Fruit fly (Drosophila melanogaster) whole organism, embryonic: Measurements from ENCODE around the gene tth.

Experiments
- Atf3 ChIP-seq: fragments of 200-800 bp; sonication (Bioruptor generic); optimal IDR thresholded peaks from 3 replicates; lab custom pipeline; 2016; ENCODE audit warnings: missing biosample characterization, missing genetic modification characterization
- Bgb ChIP-seq: fragments of 200-800 bp; sonication (Bioruptor generic); IDR thresholded peaks from 2 replicates; pipeline ENCODE4 v1.3.6; 2022; ENCODE audit warnings: missing biosample characterization, missing genetic modification characterization; ENCODE audit not compliant: partially characterized antibody
- CG1024 ChIP-seq: fragments of 200-800 bp; sonication (Bioruptor generic); IDR thresholded peaks from 2 replicates; pipeline ENCODE4 v1.3.6; 2022; ENCODE audit warnings: missing biosample characterization, missing genetic modification characterization
- CG11093 ChIP-seq: fragments of 200-800 bp; sonication (Bioruptor generic); IDR thresholded peaks from 3 replicates; pipeline ENCODE4 v1.3.6; 2022; ENCODE audit warnings: missing biosample characterization, missing genetic modification characterization
- CG11456 ChIP-seq: fragments of 200-800 bp; sonication (Bioruptor generic); IDR thresholded peaks from 3 replicates; pipeline ENCODE4 v1.3.6; 2022; ENCODE audit warnings: missing biosample characterization, missing genetic modification characterization
- CG12744 ChIP-seq: fragments of 200-800 bp; sonication (Bioruptor generic); optimal IDR thresholded peaks from 2 replicates; lab custom pipeline; 2016; ENCODE audit warnings: missing biosample characterization, missing genetic modification characterization
- CG14667 ChIP-seq: fragments of 200-800 bp; sonication (Bioruptor generic); IDR thresholded peaks from 2 replicates; pipeline ENCODE4 v1.3.6; 2022; ENCODE audit warnings: missing biosample characterization, missing genetic modification characterization
- CG14710 ChIP-seq: fragments of 200-800 bp; sonication (Bioruptor generic); optimal IDR thresholded peaks from 3 replicates; lab custom pipeline; 2019; ENCODE audit warnings: missing biosample characterization, mild to moderate bottlenecking, missing genetic modification characterization, moderate library complexity
- CG15696 ChIP-seq: fragments of 200-800 bp; sonication (Bioruptor generic); optimal IDR thresholded peaks from 2 replicates; lab custom pipeline; 2019; ENCODE audit warnings: missing biosample characterization, mild to moderate bottlenecking, missing genetic modification characterization, moderate library complexity
- CG17328 ChIP-seq: fragments of 200-800 bp; sonication (Bioruptor generic); IDR thresholded peaks from 2 replicates; pipeline ENCODE4 v1.3.6; 2022; ENCODE audit warnings: missing biosample characterization, missing genetic modification characterization
- CG17802 ChIP-seq: fragments of 200-800 bp; sonication (Bioruptor generic); optimal IDR thresholded peaks from 2 replicates; lab custom pipeline; 2018; ENCODE audit warnings: missing biosample characterization, mild to moderate bottlenecking, missing genetic modification characterization, moderate library complexity
- CG18262 ChIP-seq: fragments of 200-800 bp; optimal IDR thresholded peaks from 3 replicates; lab custom pipeline; 2019; ENCODE audit warnings: missing biosample characterization, mild to moderate bottlenecking, missing genetic modification characterization, moderate library complexity
- CG18764 ChIP-seq: fragments of 200-800 bp; sonication (Bioruptor generic); optimal IDR thresholded peaks from 3 replicates; lab custom pipeline; 2016; ENCODE audit warnings: missing biosample characterization, missing genetic modification characterization
- CG2712 ChIP-seq: fragments of 200-800 bp; optimal IDR thresholded peaks from 3 replicates; lab custom pipeline; 2019; ENCODE audit warnings: missing biosample characterization, mild to moderate bottlenecking, missing genetic modification characterization, moderate library complexity
- CG3847 ChIP-seq: fragments of 200-800 bp; sonication (Bioruptor generic); IDR thresholded peaks from 2 replicates; pipeline ENCODE4 v1.3.6; 2022; ENCODE audit warnings: missing biosample characterization, missing genetic modification characterization
- CG3995 ChIP-seq: fragments of 200-800 bp; sonication (Bioruptor generic); optimal IDR thresholded peaks from 3 replicates; lab custom pipeline; 2016; ENCODE audit warnings: missing biosample characterization, missing genetic modification characterization
- CG4282 ChIP-seq: fragments of 200-800 bp; sonication (Bioruptor generic); optimal IDR thresholded peaks from 2 replicates; lab custom pipeline; 2016; ENCODE audit warnings: missing biosample characterization, missing genetic modification characterization
- CG4730 ChIP-seq: fragments of 200-800 bp; sonication (Bioruptor generic); IDR thresholded peaks from 2 replicates; pipeline ENCODE4 v1.3.6; 2022; ENCODE audit warnings: missing biosample characterization, missing genetic modification characterization
- CG6654 ChIP-seq: fragments of 200-800 bp; sonication (Bioruptor generic); optimal IDR thresholded peaks from 2 replicates; lab custom pipeline; 2017; ENCODE audit warnings: missing biosample characterization, mild to moderate bottlenecking, missing genetic modification characterization
- Dbx ChIP-seq: fragments of 200-800 bp; sonication (Bioruptor generic); IDR thresholded peaks from 3 replicates; pipeline ENCODE4 v1.3.6; 2022; ENCODE audit warnings: missing biosample characterization, missing genetic modification characterization
- Hmr ChIP-seq: fragments of 200-800 bp; sonication (Bioruptor generic); optimal IDR thresholded peaks from 3 replicates; lab custom pipeline; 2017; ENCODE audit warnings: mild to moderate bottlenecking, missing biosample characterization, missing genetic modification reagents, missing genetic modification characterization
- Mrtf ChIP-seq: fragments of 200-800 bp; sonication (Bioruptor generic); IDR thresholded peaks from 3 replicates; pipeline ENCODE4 v1.3.6; 2022; ENCODE audit warnings: missing biosample characterization, missing genetic modification characterization
- NC2α ChIP-seq: fragments of 200-800 bp; sonication (Bioruptor generic); optimal IDR thresholded peaks from 2 replicates; lab custom pipeline; 2016; ENCODE audit warnings: missing biosample characterization, missing genetic modification characterization
- Nf-YC ChIP-seq: fragments of 200-800 bp; optimal IDR thresholded peaks from 3 replicates; lab custom pipeline; 2019; ENCODE audit warnings: missing biosample characterization, mild to moderate bottlenecking, missing genetic modification characterization, moderate library complexity
- Scr ChIP-seq: fragments of 200-800 bp; sonication (Bioruptor generic); IDR thresholded peaks from 2 replicates; pipeline ENCODE4 v1.3.6; 2022; ENCODE audit warnings: missing biosample characterization, missing genetic modification characterization; ENCODE audit not compliant: partially characterized antibody
- Sox102F ChIP-seq: fragments of 200-800 bp; sonication (Bioruptor generic); optimal IDR thresholded peaks from 2 replicates; lab custom pipeline; 2018; ENCODE audit warnings: missing biosample characterization, mild to moderate bottlenecking, missing genetic modification characterization, moderate library complexity
- TFAM ChIP-seq: fragments of 200-800 bp; sonication (Bioruptor generic); optimal IDR thresholded peaks from 2 replicates; lab custom pipeline; 2017; ENCODE audit warnings: missing biosample characterization, missing genetic modification characterization, inconsistent platforms
- al ChIP-seq: fragments of 200-800 bp; sonication (Bioruptor generic); IDR thresholded peaks from 2 replicates; pipeline ENCODE4 v1.3.6; 2022; ENCODE audit warnings: missing biosample characterization, missing genetic modification characterization
- bowl ChIP-seq: fragments of 200-800 bp; sonication (Bioruptor generic); IDR thresholded peaks from 2 replicates; pipeline ENCODE4 v1.3.6; 2022; ENCODE audit warnings: missing biosample characterization, missing genetic modification characterization
- btn ChIP-seq: fragments of 200-800 bp; sonication (Bioruptor generic); optimal IDR thresholded peaks from 2 replicates; lab custom pipeline; 2016; ENCODE audit warnings: missing biosample characterization, missing genetic modification characterization
- cwo ChIP-seq: fragments of 200-800 bp; sonication (Bioruptor generic); optimal IDR thresholded peaks from 3 replicates; lab custom pipeline; 2017; ENCODE audit warnings: missing biosample characterization, missing genetic modification characterization, mild to moderate bottlenecking, moderate library complexity, missing genetic modification reagents
- dati ChIP-seq: fragments of 200-800 bp; sonication (Bioruptor generic); IDR thresholded peaks from 2 replicates; pipeline ENCODE4 v1.3.6; 2022; ENCODE audit warnings: missing biosample characterization, missing genetic modification characterization
- dysf ChIP-seq: fragments of 200-800 bp; sonication (Bioruptor generic); IDR thresholded peaks from 3 replicates; pipeline ENCODE4 v1.3.6; 2022; ENCODE audit warnings: missing biosample characterization, missing genetic modification characterization
- exex ChIP-seq: fragments of 200-800 bp; sonication (Bioruptor generic); optimal IDR thresholded peaks from 4 replicates; lab custom pipeline; 2018; ENCODE audit warnings: missing biosample characterization, mild to moderate bottlenecking, missing genetic modification characterization, moderate library complexity
- gsb ChIP-seq: fragments of 200-800 bp; sonication (Bioruptor generic); IDR thresholded peaks from 2 replicates; pipeline ENCODE4 v1.3.6; 2022; ENCODE audit warnings: missing biosample characterization, missing genetic modification characterization
- hb ChIP-seq: fragments of 200-800 bp; sonication (Bioruptor generic); IDR thresholded peaks from 3 replicates; pipeline ENCODE4 v1.3.6; 2022; ENCODE audit warnings: missing biosample characterization, missing genetic modification characterization; ENCODE audit not compliant: partially characterized antibody
- her ChIP-seq: fragments of 200-800 bp; sonication (Bioruptor generic); optimal IDR thresholded peaks from 2 replicates; lab custom pipeline; 2016; ENCODE audit warnings: missing biosample characterization, missing genetic modification characterization
- insv ChIP-seq, 2 experiments: fragments of 200-800 bp; sonication (Bioruptor generic); optimal IDR thresholded peaks; 3 replicates each; lab custom pipeline; 2016 to 2018; ENCODE audit warnings: missing biosample characterization in 2 of 2, missing genetic modification characterization in 2 of 2
- pita ChIP-seq: fragments of 200-800 bp; sonication (Bioruptor generic); optimal IDR thresholded peaks from 2 replicates; lab custom pipeline; 2017; ENCODE audit warnings: missing biosample characterization, mild to moderate bottlenecking, missing genetic modification characterization
- pros ChIP-seq: fragments of 200-800 bp; sonication (Bioruptor generic); optimal IDR thresholded peaks from 3 replicates; lab custom pipeline; 2019; ENCODE audit warnings: missing biosample characterization, mild to moderate bottlenecking, missing genetic modification characterization, moderate library complexity
- ranshi ChIP-seq: fragments of 200-800 bp; sonication (Bioruptor generic); IDR thresholded peaks from 2 replicates; pipeline ENCODE4 v1.3.6; 2022; ENCODE audit warnings: missing biosample characterization, missing genetic modification characterization
- ro ChIP-seq: fragments of 200-800 bp; sonication (Bioruptor generic); IDR thresholded peaks from 2 replicates; pipeline ENCODE4 v1.3.6; 2022; ENCODE audit warnings: missing biosample characterization, missing genetic modification characterization
- shn ChIP-seq: fragments of 200-800 bp; sonication (Bioruptor generic); optimal IDR thresholded peaks from 3 replicates; lab custom pipeline; 2016; ENCODE audit warnings: missing biosample characterization, missing genetic modification characterization
- stwl ChIP-seq: fragments of 200-800 bp; sonication (Bioruptor generic); optimal IDR thresholded peaks from 3 replicates; lab custom pipeline; 2018; ENCODE audit warnings: missing biosample characterization, mild to moderate bottlenecking, missing genetic modification characterization, moderate library complexity
- tap ChIP-seq: fragments of 200-800 bp; optimal IDR thresholded peaks from 3 replicates; lab custom pipeline; 2019; ENCODE audit warnings: missing biosample characterization, mild to moderate bottlenecking, missing genetic modification characterization, moderate library complexity
- tll ChIP-seq, 2 experiments: fragments of 200-800 bp in 1 of 2; fragments of >200 bp in 1 of 2; sonication (Bioruptor generic) in 1 of 2; optimal IDR thresholded peaks; 2 replicates each; lab custom pipeline; 2017 to 2019; ENCODE audit warnings: missing biosample characterization in 2 of 2, missing genetic modification characterization in 2 of 2, mild to moderate bottlenecking in 1 of 2, moderate library complexity in 1 of 2
- vnd ChIP-seq: fragments of 200-800 bp; sonication (Bioruptor generic); IDR thresholded peaks from 3 replicates; pipeline ENCODE4 v1.3.6; 2022; ENCODE audit warnings: missing biosample characterization, missing genetic modification characterization; ENCODE audit not compliant: partially characterized antibody
- zen2 ChIP-seq: fragments of 200-800 bp; sonication (Bioruptor generic); IDR thresholded peaks from 3 replicates; pipeline ENCODE4 v1.3.6; 2022; ENCODE audit warnings: missing biosample characterization, missing genetic modification characterization; ENCODE audit not compliant: partially characterized antibody

tth gene

dm6 chrX:13643961-13644360 lies 27.6 kb upstream of the tth start (continued):
- peak; percentile 42 for TF ChIP-seq cwo (GFP tag; lab: Kevin White, UChicago)
- no peak for TF ChIP-seq pita (GFP tag; lab: Kevin White, UChicago)
- no peak for TF ChIP-seq ro (GFP tag; lab: Robert Waterston, UW)
- TF ChIP-seq CG1024 (GFP tag; lab: Robert Waterston, UW) = peak; percentile 75
- no peak for TF ChIP-seq CG3995 (GFP tag; lab: Kevin White, UChicago)
- TF ChIP-seq CG18764 = peak; percentile 44
- no peak for TF ChIP-seq tll (GFP tag; optimal IDR thresholded peaks at IDR 0.05; lab: Kevin White, UChicago)
- no peak for TF ChIP-seq NC2α (GFP tag; lab: Kevin White, UChicago)
- peak; percentile 10 for TF ChIP-seq tap (tag; lab: Kevin White, UChicago)
- TF ChIP-seq CG17802 (tag; lab: Kevin White, UChicago) = peak; percentile 32
- peak; percentile 75 for TF ChIP-seq dysf (GFP tag; lab: Robert Waterston, UW)
- no peak for TF ChIP-seq al (GFP tag; lab: Robert Waterston, UW)
- no peak for TF ChIP-seq CG6654
- TF ChIP-seq Hmr (GFP tag; lab: Kevin White, UChicago) = peak; percentile 12
- TF ChIP-seq Dbx (GFP tag; lab: Robert Waterston, UW) = peak; percentile 40; the same call in 1 of the 3 replicates
- no peak for TF ChIP-seq shn (GFP tag; lab: Kevin White, UChicago)

- no peak for TF ChIP-seq CG15696 (tag; lab: Kevin White, UChicago)
- TF ChIP-seq CG4282 (GFP tag; lab: Kevin White, UChicago) = no peak
- TF ChIP-seq CG2712 = no peak
- TF ChIP-seq vnd (GFP tag; lab: Robert Waterston, UW) = 0 out of 3 replicates have a peak, but pooled peaks have one; percentile 8
- no peak for TF ChIP-seq CG12744
- TF ChIP-seq ranshi (GFP tag; lab: Robert Waterston, UW) = no peak
- no peak for TF ChIP-seq Sox102F (GFP tag; lab: Kevin White, UChicago)
- 0 out of 2 replicates have a peak, but pooled peaks have one; percentile 16 for TF ChIP-seq CG17328 (GFP tag; lab: Robert Waterston, UW)
- no peak for TF ChIP-seq CG11456 (GFP tag; lab: Robert Waterston, UW)
- no peak for TF ChIP-seq hb
- TF ChIP-seq CG3847 (GFP tag; lab: Robert Waterston, UW) = no peak
- no peak for TF ChIP-seq her (GFP tag; lab: Kevin White, UChicago)
- no peak for TF ChIP-seq Atf3 (GFP tag; lab: Kevin White, UChicago)
- no peak for TF ChIP-seq zen2 (GFP tag; lab: Robert Waterston, UW)
- TF ChIP-seq stwl (tag; lab: Kevin White, UChicago) = no peak
- TF ChIP-seq Mrtf = no peak
- no peak for TF ChIP-seq CG6654
- no peak for TF ChIP-seq btn (GFP tag; lab: Kevin White, UChicago)
- TF ChIP-seq bowl (GFP tag; lab: Robert Waterston, UW) = no peak
- TF ChIP-seq CG4730 (GFP tag; lab: Robert Waterston, UW) = no peak
- TF ChIP-seq dati = no peak
- TF ChIP-seq Scr (GFP tag; lab: Robert Waterston, UW) = peak; percentile 37
- no peak for TF ChIP-seq CG14710 (tag; lab: Kevin White, UChicago)
- peak; percentile 57 for TF ChIP-seq pros (GFP tag; lab: Kevin White, UChicago)
- TF ChIP-seq Bgb (GFP tag; lab: Robert Waterston, UW) = peak; percentile 44; the same call in 1 of the 2 replicates
- TF ChIP-seq CG18262 = no peak
- no peak for TF ChIP-seq exex (tag; lab: Kevin White, UChicago)
- peak; percentile 56 for TF ChIP-seq Nf-YC (tag; lab: Kevin White, UChicago)
- TF ChIP-seq CG14667 (GFP tag; lab: Robert Waterston, UW) = no peak
- no peak for TF ChIP-seq gsb (GFP tag; lab: Robert Waterston, UW)
- TF ChIP-seq insv (GFP tag; optimal IDR thresholded peaks at IDR 0.05; lab: Kevin White, UChicago) = no peak
- no peak for TF ChIP-seq TFAM (GFP tag; lab: Kevin White, UChicago)
- TF ChIP-seq CG11093 (GFP tag; lab: Robert Waterston, UW) = no peak
Measured at dm6 chrX:13641891-13642617, 25.7 kb upstream of the tth start.
